Worm (Caenorhabditis elegans) whole organism, late embryonic: ENCODE measurements around the gene bbs-2.

Experiments
- K02D7.2 ChIP-seq: sonication (generic microtip); optimal IDR thresholded peaks from 2 replicates; lab custom pipeline; 2017; ENCODE audit warnings: mild to moderate bottlenecking, missing genetic modification characterization, missing compliant biosample characterization
- ceh-18 ChIP-seq: sonication (generic microtip); optimal IDR thresholded peaks from 2 replicates; lab custom pipeline; 2016; ENCODE audit warnings: missing genetic modification characterization, missing compliant biosample characterization
- ref-2 ChIP-seq: sonication (generic microtip); optimal IDR thresholded peaks from 2 replicates; lab custom pipeline; 2016; ENCODE audit warnings: missing genetic modification characterization, missing compliant biosample characterization

DNA sequence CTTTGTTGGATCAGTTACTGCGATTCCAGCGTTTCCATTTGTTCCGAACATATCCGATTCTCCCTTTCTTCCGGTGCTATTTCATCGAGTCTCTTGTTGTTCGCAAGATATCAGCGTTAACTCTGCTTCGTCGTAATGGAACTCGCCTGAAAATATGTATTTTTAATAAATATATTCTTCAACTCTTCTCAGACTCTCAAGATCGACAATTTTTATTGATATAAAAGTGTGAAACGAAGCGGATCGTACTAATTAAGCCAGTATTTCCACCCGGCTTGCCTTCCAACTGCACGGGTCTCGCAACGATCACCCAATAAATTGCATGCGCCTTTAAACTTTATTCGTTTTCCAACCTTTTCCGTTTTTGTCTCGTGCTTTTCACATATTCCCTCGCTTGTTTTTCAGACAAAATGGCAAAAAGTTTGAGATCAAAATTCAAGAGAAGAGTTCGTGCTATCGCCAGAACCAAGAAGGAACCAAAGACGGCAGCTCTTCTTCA is 9.8 kb upstream of the bbs-2 start, which contains the start of the genes xpo-3 and C49H3.3:
- no peak for TF ChIP-seq ceh-18
- no peak for TF ChIP-seq ref-2
- TF ChIP-seq K02D7.2 (tag; lab: Kevin White, UChicago): no peak
